Fruit fly (Drosophila melanogaster): Measurements from ENCODE around the gene FoxP.

Gene FoxP

dm6 chr3R:9710228-9710627 is 20.4 kb downstream of the FoxP start:
- TF ChIP-seq CG9705 (GFP tag; optimal IDR thresholded peaks at IDR 0.05) (no peak), pan (optimal IDR thresholded peaks at IDR 0.05) (no peak), rgr (GFP tag; optimal IDR thresholded peaks at IDR 0.05) (no peak), dsf (GFP tag; optimal IDR thresholded peaks at IDR 0.05; ENCODE audit: borderline replicate concordance) (no peak), Mio (GFP tag; optimal IDR thresholded peaks at IDR 0.05) (no peak), dl (GFP tag; optimal IDR thresholded peaks at IDR 0.05; ENCODE audit: insufficient read depth in 1 of 2, partially characterized antibody in 2 of 2) (no peak), CrebA (GFP tag; optimal IDR thresholded peaks at IDR 0.05; ENCODE audit: borderline replicate concordance) (no peak), fru (GFP tag; optimal IDR thresholded peaks at IDR 0.05) (no peak), jim (GFP tag; optimal IDR thresholded peaks at IDR 0.05) (no peak), lola (GFP tag; optimal IDR thresholded peaks at IDR 0.05) (no peak), woc (GFP tag; optimal IDR thresholded peaks at IDR 0.05) (no peak), OdsH (GFP tag; optimal IDR thresholded peaks at IDR 0.05) (no peak), ey (GFP tag; optimal IDR thresholded peaks at IDR 0.05) (no peak)

dm6 chr3R:9705008-9705628 is 25.6 kb downstream of the FoxP start, which contains the start of gene Unc-115a:
Unc-115a (minus strand) TSS chr3R:9705417.
- TF ChIP-seq CG32264 (GFP tag; optimal IDR thresholded peaks at IDR 0.05) (no peak), Hnf4 (GFP tag; optimal IDR thresholded peaks at IDR 0.05) (no peak), Dif (GFP tag; optimal IDR thresholded peaks at IDR 0.05; ENCODE audit: partially characterized antibody) (peak; percentile 56), foxo (GFP tag; optimal IDR thresholded peaks at IDR 0.05) (no peak), Hr78 (GFP tag; optimal IDR thresholded peaks at IDR 0.05) (no peak), N (GFP tag; optimal IDR thresholded peaks at IDR 0.05) (no peak), GATAd (GFP tag; optimal IDR thresholded peaks at IDR 0.05) (no peak), Abd-B (GFP tag; optimal IDR thresholded peaks at IDR 0.05) (no peak), CrebA (GFP tag; optimal IDR thresholded peaks at IDR 0.05; ENCODE audit: borderline replicate concordance) (no peak), lola (GFP tag; optimal IDR thresholded peaks at IDR 0.05) (no peak), tai (GFP tag; optimal IDR thresholded peaks at IDR 0.05) (no peak), rgr (GFP tag; optimal IDR thresholded peaks at IDR 0.05) (peak; percentile 57), Myc (optimal IDR thresholded peaks at IDR 0.05) (peak; percentile 86), pan (optimal IDR thresholded peaks at IDR 0.05) (no peak), ey (GFP tag; optimal IDR thresholded peaks at IDR 0.05) (no peak), woc (GFP tag; optimal IDR thresholded peaks at IDR 0.05) (no peak), Rel (GFP tag; optimal IDR thresholded peaks at IDR 0.05) (no peak), Rel (tag; optimal IDR thresholded peaks at IDR 0.05) (peak; percentile 61), h (GFP tag; optimal IDR thresholded peaks at IDR 0.05) (peak; percentile 57), psq (GFP tag; optimal IDR thresholded peaks at IDR 0.05) (no peak), dmrt93B (GFP tag; optimal IDR thresholded peaks at IDR 0.05) (no peak), Vsx2 (GFP tag; optimal IDR thresholded peaks at IDR 0.05; ENCODE audit: partially characterized antibody) (no peak), CG9705 (GFP tag; optimal IDR thresholded peaks at IDR 0.05) (no peak), sv (GFP tag; optimal IDR thresholded peaks at IDR 0.05) (peak; percentile 38), Dfd (GFP tag; optimal IDR thresholded peaks at IDR 0.05) (no peak), OdsH (GFP tag; optimal IDR thresholded peaks at IDR 0.05) (peak; percentile 5), dl (GFP tag; optimal IDR thresholded peaks at IDR 0.05; ENCODE audit: insufficient read depth in 1 of 2, partially characterized antibody in 2 of 2) (no peak), fru (GFP tag; optimal IDR thresholded peaks at IDR 0.05) (peak; percentile 71), HLH106 (tag; optimal IDR thresholded peaks at IDR 0.05) (no peak), brk (GFP tag; optimal IDR thresholded peaks at IDR 0.05) (no peak), dsf (GFP tag; optimal IDR thresholded peaks at IDR 0.05; ENCODE audit: borderline replicate concordance) (no peak), sage (GFP tag; optimal IDR thresholded peaks at IDR 0.05) (no peak), Hr83 (GFP tag; optimal IDR thresholded peaks at IDR 0.05; ENCODE audit: poor library complexity, severe bottlenecking) (peak; percentile 77), Mio (GFP tag; optimal IDR thresholded peaks at IDR 0.05) (no peak), usp (GFP tag; optimal IDR thresholded peaks at IDR 0.05) (no peak), Sp1 (GFP tag; optimal IDR thresholded peaks at IDR 0.05) (peak; percentile 57), Jra (GFP tag; optimal IDR thresholded peaks at IDR 0.05) (no peak), jim (GFP tag; optimal IDR thresholded peaks at IDR 0.05) (peak; percentile 95), br (GFP tag; optimal IDR thresholded peaks at IDR 0.05) (no peak)

Measured in whole organism, wandering third instar larva.